Worm (Caenorhabditis elegans) whole organism, L4 larva: ENCODE data around the gene srsx-26.
A peak's percentile ranks its signal among the peaks of the same experiment; 100 is the strongest.

ENCODE experiments used
- D1046.2 ChIP-seq: fragments of 200-800 bp; sonication (Bioruptor generic); IDR thresholded peaks from 2 replicates; pipeline ENCODE4 v1.3.6; 2022; ENCODE audit warnings: missing genetic modification characterization, missing compliant biosample characterization
- F37D6.2 ChIP-seq: sonication (generic microtip); optimal IDR thresholded peaks from 2 replicates; lab custom pipeline; 2016; ENCODE audit warnings: mild to moderate bottlenecking, missing genetic modification characterization, missing compliant biosample characterization
- F49E8.2 ChIP-seq: sonication (generic microtip); optimal IDR thresholded peaks from 2 replicates; lab custom pipeline; 2016; ENCODE audit warnings: missing compliant biosample characterization, mild to moderate bottlenecking, missing genetic modification characterization, borderline replicate concordance
- T20F7.1 ChIP-seq: fragments of 200-800 bp; sonication (Bioruptor generic); optimal IDR thresholded peaks from 2 replicates; lab custom pipeline; 2018; ENCODE audit warnings: mild to moderate bottlenecking, missing genetic modification characterization, missing compliant biosample characterization
- T26A8.4 ChIP-seq: fragments of 200-800 bp; sonication (Bioruptor generic); IDR thresholded peaks from 2 replicates; pipeline ENCODE4 v1.3.6; 2022; ENCODE audit warnings: missing genetic modification characterization, missing compliant biosample characterization
- Y105C5A.15 ChIP-seq: fragments of 200-800 bp; sonication (Bioruptor generic); IDR thresholded peaks from 2 replicates; pipeline ENCODE4 v1.3.6; 2022; ENCODE audit warnings: missing genetic modification characterization, missing compliant biosample characterization
- Y5F2A.4 ChIP-seq: fragments of 200-800 bp; sonication (Bioruptor generic); optimal IDR thresholded peaks from 2 replicates; lab custom pipeline; 2018; ENCODE audit warnings: mild to moderate bottlenecking, missing genetic modification characterization, missing compliant biosample characterization
- aha-1 ChIP-seq: fragments of 150-350 bp; peaks from one replicate; lab custom pipeline; 2014; ENCODE audit warnings: missing biosample characterization, missing genetic modification characterization
- ceh-20 ChIP-seq: fragments of 200-800 bp; sonication (Bioruptor generic); IDR thresholded peaks from 2 replicates; pipeline ENCODE4 v1.3.6; 2022; ENCODE audit warnings: missing genetic modification reagents, missing genetic modification characterization, missing compliant biosample characterization
- ceh-32 ChIP-seq: sonication (generic microtip); optimal IDR thresholded peaks from 2 replicates; lab custom pipeline; 2016; ENCODE audit warnings: mild to moderate bottlenecking, missing genetic modification characterization, missing compliant biosample characterization; ENCODE audit not compliant: poor library complexity
- ces-1 ChIP-seq: fragments of 150-350 bp; sonication (generic microtip); optimal IDR thresholded peaks from 4 replicates; lab custom pipeline; 2014; ENCODE audit warnings: missing biosample characterization, missing genetic modification reagents, missing genetic modification characterization
- cey-2 ChIP-seq: sonication (generic microtip); optimal IDR thresholded peaks from 3 replicates; lab custom pipeline; 2017; ENCODE audit warnings: missing genetic modification characterization, mild to moderate bottlenecking, missing compliant biosample characterization, antibody characterized with exemption, borderline replicate concordance; ENCODE audit not compliant: insufficient read depth
- daf-12 ChIP-seq: fragments of 150-350 bp; optimal IDR thresholded peaks from 2 replicates; lab custom pipeline; 2014; ENCODE audit warnings: missing biosample characterization, missing genetic modification reagents, missing genetic modification characterization
- daf-16 ChIP-seq, 3 experiments: sonication (generic microtip); optimal IDR thresholded peaks; 2 replicates each; lab custom pipeline; 2016 to 2017; ENCODE audit warnings: missing genetic modification characterization in 3 of 3, missing genetic modification reagents in 3 of 3, mild to moderate bottlenecking in 2 of 3, missing compliant biosample characterization in 2 of 3, missing biosample characterization in 1 of 3, moderate library complexity in 1 of 3
- dmd-8 ChIP-seq: fragments of 200-800 bp; sonication (Bioruptor generic); IDR thresholded peaks from 2 replicates; pipeline ENCODE4 v1.3.6; 2022; ENCODE audit warnings: missing genetic modification characterization, missing compliant biosample characterization
- dve-1 ChIP-seq: sonication (generic microtip); optimal IDR thresholded peaks from 2 replicates; lab custom pipeline; 2017; ENCODE audit warnings: antibody characterized with exemption, mild to moderate bottlenecking, missing genetic modification characterization, missing compliant biosample characterization; ENCODE audit not compliant: insufficient read depth
- hif-1 ChIP-seq, 2 experiments: sonication (generic microtip); optimal IDR thresholded peaks; 2 replicates each; lab custom pipeline; 2016 to 2017; ENCODE audit warnings: missing compliant biosample characterization in 2 of 2, missing genetic modification characterization in 2 of 2, missing genetic modification reagents in 2 of 2, missing genotype in 2 of 2, mild to moderate bottlenecking in 1 of 2
- lim-7 ChIP-seq: fragments of 200-800 bp; sonication (Bioruptor generic); IDR thresholded peaks from 2 replicates; pipeline ENCODE4 v1.3.6; 2022; ENCODE audit warnings: missing genetic modification characterization, missing compliant biosample characterization
- lin-38 ChIP-seq: fragments of 200-800 bp; sonication (Bioruptor generic); IDR thresholded peaks from 2 replicates; pipeline ENCODE4 v1.3.6; 2022; ENCODE audit warnings: missing genetic modification reagents, missing genetic modification characterization, missing compliant biosample characterization
- lsy-2 ChIP-seq, 2 experiments: fragments of 150-350 bp in 1 of 2; sonication (generic microtip) in 1 of 2; optimal IDR thresholded peaks; 2 replicates each; lab custom pipeline; 2014 to 2017; ENCODE audit warnings: missing biosample characterization in 2 of 2, missing genetic modification characterization in 2 of 2
- mdl-1 ChIP-seq, 2 experiments: fragments of 150-350 bp in 1 of 2; sonication (generic microtip) in 1 of 2; optimal IDR thresholded peaks; 2 replicates each; lab custom pipeline; 2014 to 2017; ENCODE audit warnings: missing biosample characterization in 2 of 2, missing genetic modification characterization in 2 of 2
- mep-1 ChIP-seq: fragments of 150-350 bp; sonication (generic microtip); optimal IDR thresholded peaks from 3 replicates; lab custom pipeline; 2014; ENCODE audit warnings: missing biosample characterization, missing genetic modification characterization
- mxl-2 ChIP-seq: fragments of 200-800 bp; sonication (Bioruptor generic); conservative IDR thresholded peaks from 2 replicates; pipeline ENCODE4 v1.3.6; 2022; ENCODE audit warnings: missing genetic modification reagents, missing genetic modification characterization, missing compliant biosample characterization
- nhr-11 ChIP-seq: fragments of 150-350 bp; optimal IDR thresholded peaks from 2 replicates; lab custom pipeline; 2014; ENCODE audit warnings: missing biosample characterization, missing genetic modification characterization
- nhr-28 ChIP-seq: fragments of 150-350 bp; optimal IDR thresholded peaks from 2 replicates; lab custom pipeline; 2014; ENCODE audit warnings: missing biosample characterization, missing genetic modification characterization
- nhr-77 ChIP-seq: fragments of 150-350 bp; optimal IDR thresholded peaks from 2 replicates; lab custom pipeline; 2014; ENCODE audit warnings: missing biosample characterization, missing genetic modification characterization
- unc-39 ChIP-seq: sonication (generic microtip); optimal IDR thresholded peaks from 2 replicates; lab custom pipeline; 2017; ENCODE audit warnings: missing biosample characterization, missing genetic modification characterization
- unc-62 ChIP-seq, 3 experiments: fragments of 150-350 bp in 1 of 3; sonication (generic microtip); optimal IDR thresholded peaks in 2 of 3; peaks in 1 of 3; 1 replicate in 1 of 3; 2 replicates in 2 of 3; lab custom pipeline; 2014 to 2017; ENCODE audit warnings: missing biosample characterization in 3 of 3, missing genetic modification characterization in 3 of 3, missing genetic modification reagents in 3 of 3, missing genotype in 1 of 3
- zfp-3 ChIP-seq: fragments of 200-800 bp; sonication (Bioruptor generic); conservative IDR thresholded peaks from 2 replicates; pipeline ENCODE4 v1.3.6; 2022; ENCODE audit warnings: missing genetic modification reagents, missing genetic modification characterization, missing compliant biosample characterization
- zip-2 ChIP-seq: fragments of 150-350 bp; optimal IDR thresholded peaks from 2 replicates; lab custom pipeline; 2014; ENCODE audit warnings: missing biosample characterization, missing genetic modification characterization
- ztf-11 ChIP-seq: fragments of 150-350 bp; optimal IDR thresholded peaks from 2 replicates; lab custom pipeline; 2014; ENCODE audit warnings: missing biosample characterization, missing genetic modification characterization

srsx-26 gene

ce11 chrV:10178166-10178565 is 29.7 kb downstream of the srsx-26 start (continued):
- TF ChIP-seq lsy-2 (tag; optimal IDR thresholded peaks at IDR 0.05; lab: Kevin White, UChicago), result peak in 1 of 2 experiments; percentile 64
- TF ChIP-seq ceh-32 (tag; lab: Kevin White, UChicago), result no peak
- peak in 1 of 2 experiments; percentile 17 for TF ChIP-seq mdl-1 (tag; optimal IDR thresholded peaks at IDR 0.05; lab: Kevin White, UChicago)
- no peak for TF ChIP-seq F37D6.2
- TF ChIP-seq lim-7, result no peak
- no peak for TF ChIP-seq D1046.2 (GFP tag; lab: Robert Waterston, UW)
- no peak for TF ChIP-seq T26A8.4
- TF ChIP-seq zfp-3 (GFP tag; lab: Robert Waterston, UW), result no peak
- TF ChIP-seq Y105C5A.15 (GFP tag; lab: Robert Waterston, UW), result no peak
- TF ChIP-seq unc-39, result no peak
- peak; percentile 63 for TF ChIP-seq mep-1 (tag; lab: Kevin White, UChicago)
- TF ChIP-seq daf-12 (tag; lab: Kevin White, UChicago), result no peak
- peak; percentile 93 for TF ChIP-seq lin-38 (GFP tag; lab: Robert Waterston, UW)
- no peak for TF ChIP-seq dmd-8 (GFP tag; lab: Robert Waterston, UW)
- no peak for TF ChIP-seq zip-2 (tag; lab: Kevin White, UChicago)
- no peak for TF ChIP-seq ceh-20 (GFP tag; lab: Robert Waterston, UW)
- TF ChIP-seq F49E8.2 (tag; lab: Kevin White, UChicago), result no peak
- no peak for TF ChIP-seq cey-2 (tag; lab: Kevin White, UChicago)
- no peak for TF ChIP-seq nhr-77 (tag; lab: Kevin White, UChicago)
- TF ChIP-seq mxl-2, result no peak

ce11 chrV:10179235-10179634 is 30.8 kb downstream of the srsx-26 start, which contains the start of gene cul-5:
Gene cul-5 (plus strand): TSS chrV:10179535.
- TF ChIP-seq dve-1 (tag; lab: Kevin White, UChicago) (peak; percentile 4), nhr-11 (tag; lab: Kevin White, UChicago) (no peak), daf-16 (GFP tag; optimal IDR thresholded peaks at IDR 0.05; lab: Kevin White, UChicago) (no peak), daf-16 (tag; optimal IDR thresholded peaks at IDR 0.05; lab: Kevin White, UChicago) (peak; percentile 49), D1046.2 (GFP tag; lab: Robert Waterston, UW) (no peak), Y5F2A.4 (GFP tag; lab: Kevin White, UChicago) (no peak), nhr-28 (tag; lab: Kevin White, UChicago) (peak; percentile 27), hif-1 (tag; optimal IDR thresholded peaks at IDR 0.05; lab: Kevin White, UChicago) (peak in 1 of 2 experiments; percentile 74), mdl-1 (tag; optimal IDR thresholded peaks at IDR 0.05; lab: Kevin White, UChicago) (no peak)

- TF ChIP-seq Y105C5A.15 (GFP tag; lab: Robert Waterston, UW) (no peak), zfp-3 (GFP tag; lab: Robert Waterston, UW) (no peak)
Observed at ce11 chrV:10182984-10183383, 34.5 kb downstream of the srsx-26 start, which contains the start of gene ZK856.4. Gene ZK856.4 (plus strand): TSS chrV:10183284.

- TF ChIP-seq unc-62 (GFP tag; optimal IDR thresholded peaks at IDR 0.05 in 1 of 2; lab: Kevin White, UChicago) (peak in 1 of 2 experiments; percentile 77), unc-62 (tag; optimal IDR thresholded peaks at IDR 0.05; lab: Kevin White, UChicago) (no peak), mep-1 (tag; lab: Kevin White, UChicago) (no peak), ces-1 (GFP tag; lab: Kevin White, UChicago) (no peak), T20F7.1 (no peak), aha-1 (tag; lab: Kevin White, UChicago) (peak; percentile 66), ztf-11 (tag; lab: Kevin White, UChicago) (no peak)
Observed at ce11 chrV:10183810-10184209, 35.4 kb downstream of the srsx-26 start.

ce11 chrV:10185719-10186118 is 37.3 kb downstream of the srsx-26 start, which contains the start of gene ZK856.18:
Gene ZK856.18 (minus strand): TSS chrV:10186007.
- peak in 1 of 2 experiments; percentile 90 for TF ChIP-seq unc-62 (GFP tag; optimal IDR thresholded peaks at IDR 0.05 in 1 of 2; lab: Kevin White, UChicago)
- TF ChIP-seq unc-62 (tag; optimal IDR thresholded peaks at IDR 0.05; lab: Kevin White, UChicago), result no peak
- TF ChIP-seq aha-1 (tag; lab: Kevin White, UChicago), result no peak
